Fruit fly (Drosophila melanogaster) S2 (cell line): ENCODE measurements around the gene CG14270.

Source experiments
- CG8478 ChIP-seq: fragments of >200 bp; optimal IDR thresholded peaks from 2 replicates; lab custom pipeline; 2018
- CTCF ChIP-seq, 2 experiments: fragments of >200 bp; optimal IDR thresholded peaks; 2 replicates each; lab custom pipeline; 2018

CG14270 gene

dm6 chrX:3460140-3460642, 25.0 kb downstream of the CG14270 start, which contains the start of the genes CG16782 and CG10801:
Gene CG16782, minus strand, starts transcription at chrX:3460240.
Gene CG10801, plus strand, starts transcription at chrX:3460592.
- TF ChIP-seq CG8478 (lab: Kevin White, UChicago) (no peak), CTCF (optimal IDR thresholded peaks at IDR 0.05; lab: Kevin White, UChicago) (no peak)

dm6 chrX:3458491-3458890, 26.7 kb downstream of the CG14270 start:
- TF ChIP-seq CTCF (optimal IDR thresholded peaks at IDR 0.05; lab: Kevin White, UChicago) (no peak), CG8478 (lab: Kevin White, UChicago) (no peak)

dm6 chrX:3457518-3457917, 27.7 kb downstream of the CG14270 start:
- TF ChIP-seq CG8478 (lab: Kevin White, UChicago) (no peak), CTCF (optimal IDR thresholded peaks at IDR 0.05; lab: Kevin White, UChicago) (no peak)

- TF ChIP-seq CG8478 (lab: Kevin White, UChicago) (no peak), CTCF (optimal IDR thresholded peaks at IDR 0.05; lab: Kevin White, UChicago) (no peak)
Measured at dm6 chrX:3455431-3456001, 29.7 kb downstream of the CG14270 start.

- no peak for TF ChIP-seq CTCF (optimal IDR thresholded peaks at IDR 0.05; lab: Kevin White, UChicago)
- no peak for TF ChIP-seq CG8478 (lab: Kevin White, UChicago)
Measured at dm6 chrX:3454715-3455114, 30.5 kb downstream of the CG14270 start.

dm6 chrX:3453038-3453819, 31.9 kb downstream of the CG14270 start:
- TF ChIP-seq CG8478 (lab: Kevin White, UChicago): no peak
- no peak for TF ChIP-seq CTCF (optimal IDR thresholded peaks at IDR 0.05; lab: Kevin White, UChicago)

- TF ChIP-seq CTCF (optimal IDR thresholded peaks at IDR 0.05; lab: Kevin White, UChicago) (no peak), CG8478 (lab: Kevin White, UChicago) (no peak)
Measured at dm6 chrX:3451916-3452315, 33.3 kb downstream of the CG14270 start.

dm6 chrX:3451250-3451786, 33.9 kb downstream of the CG14270 start:
- TF ChIP-seq CTCF (optimal IDR thresholded peaks at IDR 0.05; lab: Kevin White, UChicago) (no peak), CG8478 (lab: Kevin White, UChicago) (no peak)

dm6 chrX:3448893-3449394, 36.2 kb downstream of the CG14270 start, which contains the start of gene CG12535:
Gene CG12535, minus strand, starts transcription at chrX:3448943.
- no peak for TF ChIP-seq CG8478 (lab: Kevin White, UChicago)

- no peak for TF ChIP-seq CTCF (optimal IDR thresholded peaks at IDR 0.05; lab: Kevin White, UChicago)
- no peak for TF ChIP-seq CG8478 (lab: Kevin White, UChicago)
Measured at dm6 chrX:3447718-3448523, 37.3 kb downstream of the CG14270 start.

- no peak for TF ChIP-seq CG8478 (lab: Kevin White, UChicago)
- TF ChIP-seq CTCF (optimal IDR thresholded peaks at IDR 0.05; lab: Kevin White, UChicago): no peak
Measured at dm6 chrX:3446650-3447049, 38.5 kb downstream of the CG14270 start.

dm6 chrX:3446157-3446556, 39.0 kb downstream of the CG14270 start:
- TF ChIP-seq CTCF (optimal IDR thresholded peaks at IDR 0.05; lab: Kevin White, UChicago) (no peak), CG8478 (lab: Kevin White, UChicago) (no peak)

- TF ChIP-seq CTCF (optimal IDR thresholded peaks at IDR 0.05; lab: Kevin White, UChicago): no peak
- no peak for TF ChIP-seq CG8478 (lab: Kevin White, UChicago)
Measured at dm6 chrX:3444800-3445199, 40.4 kb downstream of the CG14270 start.

dm6 chrX:3443902-3444301, 41.3 kb downstream of the CG14270 start:
- TF ChIP-seq CTCF (optimal IDR thresholded peaks at IDR 0.05; lab: Kevin White, UChicago) (no peak), CG8478 (lab: Kevin White, UChicago) (no peak)
